Worm (Caenorhabditis elegans) whole organism, L3 larva: Measurements from ENCODE around the gene josd-1.

Source experiments
- ZK546.5 ChIP-seq: sonication (generic microtip); optimal IDR thresholded peaks from 2 replicates; lab custom pipeline; 2017; ENCODE audit warnings: missing biosample characterization, missing genetic modification characterization
- ama-1 ChIP-seq: fragments of 150-350 bp; optimal IDR thresholded peaks from 2 replicates; lab custom pipeline; 2018
- ceh-16 ChIP-seq: sonication (generic microtip); optimal IDR thresholded peaks from 2 replicates; lab custom pipeline; 2017; ENCODE audit warnings: missing biosample characterization, missing genetic modification characterization
- ceh-28 ChIP-seq: fragments of 150-350 bp; optimal IDR thresholded peaks from 2 replicates; lab custom pipeline; 2014; ENCODE audit warnings: missing biosample characterization, missing genetic modification reagents, missing genetic modification characterization
- ceh-82 ChIP-seq: fragments of 150-350 bp; optimal IDR thresholded peaks from 2 replicates; lab custom pipeline; 2014; ENCODE audit warnings: missing biosample characterization, missing genetic modification characterization
- ceh-9 ChIP-seq: sonication (generic microtip); optimal IDR thresholded peaks from 2 replicates; lab custom pipeline; 2018; ENCODE audit warnings: missing biosample characterization, missing genetic modification characterization
- daf-12 ChIP-seq: fragments of 150-350 bp; optimal IDR thresholded peaks from 2 replicates; lab custom pipeline; 2014; ENCODE audit warnings: missing biosample characterization, missing genetic modification reagents, missing genetic modification characterization
- egl-27 ChIP-seq: sonication (generic microtip); optimal IDR thresholded peaks from 4 replicates; lab custom pipeline; 2017; ENCODE audit warnings: missing biosample characterization, missing genetic modification reagents, missing genetic modification characterization
- egl-5 ChIP-seq: fragments of 150-350 bp; optimal IDR thresholded peaks from 2 replicates; lab custom pipeline; 2017; ENCODE audit warnings: missing biosample characterization, missing genetic modification reagents, missing genetic modification characterization, inconsistent platforms
- elt-3 ChIP-seq, 3 experiments: fragments of 150-350 bp in 1 of 3; sonication (generic microtip) in 2 of 3; optimal IDR thresholded peaks; 2 replicates in 2 of 3; 4 replicates in 1 of 3; lab custom pipeline; 2014 to 2017; ENCODE audit warnings: missing biosample characterization in 3 of 3, missing genetic modification characterization in 3 of 3
- eor-1 ChIP-seq, 2 experiments: fragments of 150-350 bp; optimal IDR thresholded peaks; 2 replicates each; lab custom pipeline; 2014 to 2018; ENCODE audit warnings: missing biosample characterization in 2 of 2, missing genetic modification characterization in 2 of 2
- fkh-2 ChIP-seq: fragments of 150-350 bp; optimal IDR thresholded peaks from 2 replicates; lab custom pipeline; 2014; ENCODE audit warnings: missing biosample characterization, missing genetic modification reagents, missing genetic modification characterization
- fos-1 ChIP-seq: fragments of 150-350 bp; optimal IDR thresholded peaks from 2 replicates; lab custom pipeline; 2014; ENCODE audit warnings: missing biosample characterization, missing genetic modification characterization
- jun-1 ChIP-seq: fragments of 150-350 bp; optimal IDR thresholded peaks from 2 replicates; lab custom pipeline; 2014; ENCODE audit warnings: missing biosample characterization, missing genetic modification reagents, missing genetic modification characterization
- mdl-1 ChIP-seq: fragments of 150-350 bp; optimal IDR thresholded peaks from 2 replicates; lab custom pipeline; 2014; ENCODE audit warnings: missing biosample characterization, missing genetic modification characterization
- mml-1 ChIP-seq: fragments of 150-350 bp; sonication (generic microtip); optimal IDR thresholded peaks from 3 replicates; lab custom pipeline; 2014; ENCODE audit warnings: missing biosample characterization, missing genetic modification characterization
- nfya-1 ChIP-seq: sonication (generic microtip); optimal IDR thresholded peaks from 2 replicates; lab custom pipeline; 2017; ENCODE audit warnings: missing genetic modification characterization, mild to moderate bottlenecking, missing compliant biosample characterization, antibody characterized with exemption, moderate library complexity; ENCODE audit not compliant: insufficient read depth
- nhr-11 ChIP-seq: fragments of 150-350 bp; optimal IDR thresholded peaks from 2 replicates; lab custom pipeline; 2014; ENCODE audit warnings: missing biosample characterization, missing genetic modification characterization
- nhr-12 ChIP-seq: fragments of 150-350 bp; optimal IDR thresholded peaks from 2 replicates; lab custom pipeline; 2014; ENCODE audit warnings: missing biosample characterization, missing genetic modification characterization
- nhr-23 ChIP-seq: fragments of 150-350 bp; optimal IDR thresholded peaks from 2 replicates; lab custom pipeline; 2014; ENCODE audit warnings: missing biosample characterization, missing genetic modification reagents, missing genetic modification characterization
- nhr-237 ChIP-seq: fragments of 150-350 bp; optimal IDR thresholded peaks from 2 replicates; lab custom pipeline; 2014; ENCODE audit warnings: missing biosample characterization, missing genetic modification characterization
- nhr-76 ChIP-seq: fragments of 150-350 bp; sonication (generic microtip); optimal IDR thresholded peaks from 5 replicates; lab custom pipeline; 2014; ENCODE audit warnings: missing biosample characterization, missing genetic modification characterization
- nhr-77 ChIP-seq: fragments of 150-350 bp; optimal IDR thresholded peaks from 2 replicates; lab custom pipeline; 2014; ENCODE audit warnings: missing biosample characterization, missing genetic modification characterization
- pqm-1 ChIP-seq: fragments of 150-350 bp; optimal IDR thresholded peaks from 2 replicates; lab custom pipeline; 2017; ENCODE audit warnings: missing biosample characterization, missing genetic modification characterization, inconsistent platforms
- sea-2 ChIP-seq: fragments of 150-350 bp; sonication (generic microtip); optimal IDR thresholded peaks from 4 replicates; lab custom pipeline; 2014; ENCODE audit warnings: missing biosample characterization, missing genetic modification reagents, missing genetic modification characterization
- snpc-4 ChIP-seq: fragments of 150-350 bp; optimal IDR thresholded peaks from 2 replicates; lab custom pipeline; 2014; ENCODE audit warnings: missing biosample characterization, missing genetic modification characterization
- tbx-2 ChIP-seq: sonication (generic microtip); optimal IDR thresholded peaks from 2 replicates; lab custom pipeline; 2016; ENCODE audit warnings: mild to moderate bottlenecking, missing genetic modification characterization, missing compliant biosample characterization
- unc-39 ChIP-seq: sonication (generic microtip); optimal IDR thresholded peaks from 4 replicates; lab custom pipeline; 2017; ENCODE audit warnings: missing biosample characterization, missing genetic modification characterization
- unc-62 ChIP-seq: fragments of 150-350 bp; sonication (generic microtip); optimal IDR thresholded peaks from 4 replicates; lab custom pipeline; 2014; ENCODE audit warnings: missing biosample characterization, missing genetic modification reagents, missing genetic modification characterization
- zag-1 ChIP-seq: fragments of 150-350 bp; optimal IDR thresholded peaks from 2 replicates; lab custom pipeline; 2014; ENCODE audit warnings: missing biosample characterization, missing genetic modification characterization
- ztf-11 ChIP-seq: fragments of 150-350 bp; optimal IDR thresholded peaks from 2 replicates; lab custom pipeline; 2014; ENCODE audit warnings: missing biosample characterization, missing genetic modification characterization
- ztf-4 ChIP-seq: fragments of 150-350 bp; optimal IDR thresholded peaks from 2 replicates; lab custom pipeline; 2014; ENCODE audit warnings: missing biosample characterization, missing genetic modification characterization

josd-1 gene

ce11 chrIII:2826770-2827169 lies 9.7 kb upstream of the josd-1 start, which contains the start of gene Y71H2AM.1:
Y71H2AM.1 (plus strand) TSS chrIII:2827070.
- TF ChIP-seq ztf-11 (tag; lab: Kevin White, UChicago) = no peak
- TF ChIP-seq mdl-1 = no peak
- no peak for TF ChIP-seq ceh-28 (tag; lab: Kevin White, UChicago)
- no peak for TF ChIP-seq elt-3 (tag; optimal IDR thresholded peaks at IDR 0.05; lab: Kevin White, UChicago)
- TF ChIP-seq snpc-4 (tag; lab: Kevin White, UChicago) = no peak
- no peak for TF ChIP-seq nfya-1 (tag; lab: Kevin White, UChicago)
- no peak for TF ChIP-seq nhr-11
- TF ChIP-seq nhr-237 (tag; lab: Kevin White, UChicago) = no peak
- no peak for TF ChIP-seq unc-62 (GFP tag; lab: Kevin White, UChicago)
- no peak for TF ChIP-seq nhr-77
- no peak for TF ChIP-seq pqm-1 (tag; lab: Kevin White, UChicago)
- no peak for TF ChIP-seq fos-1 (tag; lab: Kevin White, UChicago)
- no peak for TF ChIP-seq egl-5 (tag; lab: Kevin White, UChicago)
- TF ChIP-seq egl-27 (tag; lab: Kevin White, UChicago) = no peak
- TF ChIP-seq, all 47 proteins: peak for 0

ce11 chrIII:2832483-2832882 lies 4.0 kb upstream of the josd-1 start, which contains the start of gene Y71H2AM.29:
Y71H2AM.29 (plus strand) TSS chrIII:2832783.
- TF ChIP-seq unc-39 (tag; lab: Kevin White, UChicago) = no peak
- no peak for TF ChIP-seq ZK546.5
- TF ChIP-seq fkh-2 (tag; lab: Kevin White, UChicago) = no peak
- TF ChIP-seq jun-1 (tag; lab: Kevin White, UChicago) = no peak
- TF ChIP-seq ceh-9 = no peak
- no peak for TF ChIP-seq nhr-12 (tag; lab: Kevin White, UChicago)
- TF ChIP-seq ceh-16 (tag; lab: Kevin White, UChicago) = no peak
- no peak for TF ChIP-seq zag-1 (tag; lab: Kevin White, UChicago)
- TF ChIP-seq eor-1 (tag; optimal IDR thresholded peaks at IDR 0.05; lab: Kevin White, UChicago) = no peak
- no peak for TF ChIP-seq ztf-4 (tag; lab: Kevin White, UChicago)
- TF ChIP-seq nhr-77 = no peak
- no peak for TF ChIP-seq sea-2 (GFP tag; lab: Kevin White, UChicago)
- no peak for TF ChIP-seq elt-3 (tag; optimal IDR thresholded peaks at IDR 0.05; lab: Kevin White, UChicago)
- TF ChIP-seq ceh-28 (tag; lab: Kevin White, UChicago) = no peak
- TF ChIP-seq mml-1 (tag; lab: Kevin White, UChicago) = no peak
- TF ChIP-seq, all 47 proteins: peak for 0

ce11 chrIII:2834363-2834762 lies 2.1 kb upstream of the josd-1 start, which contains the start of gene txdc-17:
txdc-17 (plus strand) TSS chrIII:2834663.
- TF ChIP-seq snpc-4 (tag; lab: Kevin White, UChicago) (no peak), mdl-1 (no peak), daf-12 (tag; lab: Kevin White, UChicago) (no peak), ceh-82 (tag; lab: Kevin White, UChicago) (no peak), ceh-28 (tag; lab: Kevin White, UChicago) (no peak), nfya-1 (tag; lab: Kevin White, UChicago) (no peak), nhr-12 (tag; lab: Kevin White, UChicago) (no peak), sea-2 (GFP tag; lab: Kevin White, UChicago) (no peak), pqm-1 (tag; lab: Kevin White, UChicago) (no peak), ZK546.5 (no peak), ceh-16 (tag; lab: Kevin White, UChicago) (no peak), ama-1 (lab: Kevin White, UChicago) (no peak), fos-1 (tag; lab: Kevin White, UChicago) (no peak), eor-1 (tag; optimal IDR thresholded peaks at IDR 0.05; lab: Kevin White, UChicago) (no peak), nhr-23 (tag; lab: Kevin White, UChicago) (no peak), jun-1 (tag; lab: Kevin White, UChicago) (no peak), nhr-76 (tag; lab: Kevin White, UChicago) (no peak), tbx-2 (no peak), ztf-4 (tag; lab: Kevin White, UChicago) (no peak), ztf-11 (tag; lab: Kevin White, UChicago) (no peak)

ce11 chrIII:2834998-2835397 lies 1.4 kb upstream of the josd-1 start:
- TF ChIP-seq unc-62 (GFP tag; lab: Kevin White, UChicago) = no peak
- TF ChIP-seq ceh-28 (tag; lab: Kevin White, UChicago) = peak; percentile 89
